Worm (Caenorhabditis elegans) whole organism, mixed stage, embryonic: ENCODE results near the gene gpa-12.

Experiments used
- M03D4.4 ChIP-seq: sonication (generic microtip); optimal IDR thresholded peaks from 2 replicates; lab custom pipeline; 2017; ENCODE audit warnings: mild to moderate bottlenecking, missing genetic modification characterization, missing compliant biosample characterization
- bed-3 ChIP-seq: fragments of 200-800 bp; sonication (Bioruptor generic); optimal IDR thresholded peaks from 3 replicates; lab custom pipeline; 2018; ENCODE audit warnings: mild to moderate bottlenecking, missing genetic modification characterization, moderate library complexity, missing compliant biosample characterization
- blmp-1 ChIP-seq: fragments of 150-350 bp; optimal IDR thresholded peaks from 2 replicates; lab custom pipeline; 2014; ENCODE audit warnings: missing biosample characterization, missing genetic modification characterization
- ceh-39 ChIP-seq: fragments of 150-350 bp; optimal IDR thresholded peaks from 2 replicates; lab custom pipeline; 2014; ENCODE audit warnings: missing biosample characterization, missing genetic modification characterization
- ceh-43 ChIP-seq: fragments of 200-800 bp; sonication (Bioruptor generic); optimal IDR thresholded peaks from 2 replicates; lab custom pipeline; 2018; ENCODE audit warnings: mild to moderate bottlenecking, missing genetic modification characterization, moderate library complexity, missing compliant biosample characterization
- ceh-83 ChIP-seq: fragments of 200-800 bp; sonication (Bioruptor generic); optimal IDR thresholded peaks from 2 replicates; lab custom pipeline; 2018; ENCODE audit warnings: mild to moderate bottlenecking, missing genetic modification characterization, missing compliant biosample characterization
- ces-1 ChIP-seq: fragments of 150-350 bp; optimal IDR thresholded peaks from 2 replicates; lab custom pipeline; 2014; ENCODE audit warnings: missing biosample characterization, missing genetic modification reagents, missing genetic modification characterization
- cnd-1 ChIP-seq: fragments of 200-800 bp; sonication (Bioruptor generic); optimal IDR thresholded peaks from 2 replicates; lab custom pipeline; 2018; ENCODE audit warnings: mild to moderate bottlenecking, missing genetic modification characterization, missing compliant biosample characterization
- drap-1 ChIP-seq: fragments of 200-800 bp; sonication (Bioruptor generic); optimal IDR thresholded peaks from 3 replicates; lab custom pipeline; 2018; ENCODE audit warnings: mild to moderate bottlenecking, missing genetic modification characterization, missing compliant biosample characterization
- elt-1 ChIP-seq: sonication (generic microtip); optimal IDR thresholded peaks from 2 replicates; lab custom pipeline; 2017; ENCODE audit warnings: missing genetic modification characterization, mild to moderate bottlenecking, missing compliant biosample characterization, antibody characterized with exemption, moderate library complexity, borderline replicate concordance; ENCODE audit not compliant: insufficient read depth
- elt-3 ChIP-seq: fragments of 150-350 bp; optimal IDR thresholded peaks from 2 replicates; lab custom pipeline; 2014; ENCODE audit warnings: missing biosample characterization, missing genetic modification characterization
- flh-1 ChIP-seq: fragments of 200-800 bp; sonication (Bioruptor generic); optimal IDR thresholded peaks from 2 replicates; lab custom pipeline; 2018; ENCODE audit warnings: mild to moderate bottlenecking, missing genetic modification characterization, moderate library complexity, missing compliant biosample characterization
- ham-2 ChIP-seq: fragments of 200-800 bp; sonication (Bioruptor generic); optimal IDR thresholded peaks from 2 replicates; lab custom pipeline; 2018; ENCODE audit warnings: mild to moderate bottlenecking, missing genetic modification characterization, missing compliant biosample characterization
- lin-13 ChIP-seq: fragments of 150-350 bp; optimal IDR thresholded peaks from 2 replicates; lab custom pipeline; 2014; ENCODE audit warnings: missing biosample characterization, missing genetic modification characterization
- lin-32 ChIP-seq: fragments of 200-800 bp; sonication (Bioruptor generic); optimal IDR thresholded peaks from 2 replicates; lab custom pipeline; 2018; ENCODE audit warnings: mild to moderate bottlenecking, missing genetic modification characterization, missing compliant biosample characterization
- mab-5 ChIP-seq: fragments of 150-350 bp; optimal IDR thresholded peaks from 2 replicates; lab custom pipeline; 2014; ENCODE audit warnings: missing biosample characterization, missing genetic modification characterization
- mep-1 ChIP-seq: fragments of 150-350 bp; optimal IDR thresholded peaks from 2 replicates; lab custom pipeline; 2017; ENCODE audit warnings: missing biosample characterization, missing genetic modification reagents, missing genetic modification characterization, inconsistent platforms
- mls-2 ChIP-seq: sonication (generic microtip); optimal IDR thresholded peaks from 2 replicates; lab custom pipeline; 2016; ENCODE audit warnings: mild to moderate bottlenecking, missing genetic modification characterization, moderate library complexity, missing compliant biosample characterization
- nhr-12 ChIP-seq: fragments of 150-350 bp; optimal IDR thresholded peaks from 2 replicates; lab custom pipeline; 2014; ENCODE audit warnings: missing biosample characterization, missing genetic modification characterization
- nhr-237 ChIP-seq: fragments of 150-350 bp; optimal IDR thresholded peaks from 2 replicates; lab custom pipeline; 2014; ENCODE audit warnings: missing biosample characterization, missing genetic modification characterization
- nhr-28 ChIP-seq: fragments of 150-350 bp; optimal IDR thresholded peaks from 2 replicates; lab custom pipeline; 2014; ENCODE audit warnings: missing biosample characterization, missing genetic modification characterization
- nhr-76 ChIP-seq: sonication (generic microtip); optimal IDR thresholded peaks from 2 replicates; lab custom pipeline; 2017; ENCODE audit warnings: missing biosample characterization, missing genetic modification characterization
- pha-4 ChIP-seq: fragments of 150-350 bp; optimal IDR thresholded peaks from 2 replicates; lab custom pipeline; 2018; ENCODE audit warnings: missing biosample characterization, missing genetic modification reagents, missing genetic modification characterization
- sem-2 ChIP-seq: fragments of 200-800 bp; sonication (Bioruptor generic); optimal IDR thresholded peaks from 2 replicates; lab custom pipeline; 2018; ENCODE audit warnings: mild to moderate bottlenecking, missing genetic modification characterization, missing compliant biosample characterization
- snpc-4 ChIP-seq: fragments of 150-350 bp; optimal IDR thresholded peaks from 2 replicates; lab custom pipeline; 2014; ENCODE audit warnings: missing biosample characterization, missing genetic modification characterization
- sptf-1 ChIP-seq: sonication (generic microtip); optimal IDR thresholded peaks from 2 replicates; lab custom pipeline; 2017; ENCODE audit warnings: mild to moderate bottlenecking, missing genetic modification characterization, moderate library complexity, missing compliant biosample characterization
- tbx-8 ChIP-seq: fragments of 200-800 bp; sonication (Bioruptor generic); optimal IDR thresholded peaks from 2 replicates; lab custom pipeline; 2018; ENCODE audit warnings: mild to moderate bottlenecking, missing genetic modification characterization, moderate library complexity, missing compliant biosample characterization
- unc-120 ChIP-seq: sonication (generic microtip); optimal IDR thresholded peaks from 2 replicates; lab custom pipeline; 2017; ENCODE audit warnings: missing genetic modification characterization, missing compliant biosample characterization; ENCODE audit not compliant: poor library complexity, severe bottlenecking
- unc-39 ChIP-seq: fragments of 150-350 bp; optimal IDR thresholded peaks from 2 replicates; lab custom pipeline; 2014; ENCODE audit warnings: missing biosample characterization, missing genetic modification characterization
- unc-62 ChIP-seq: fragments of 150-350 bp; optimal IDR thresholded peaks from 2 replicates; lab custom pipeline; 2014; ENCODE audit warnings: missing biosample characterization, missing genetic modification reagents, missing genetic modification characterization
- zip-8 ChIP-seq: fragments of 150-350 bp; optimal IDR thresholded peaks from 2 replicates; lab custom pipeline; 2014; ENCODE audit warnings: missing biosample characterization, missing genetic modification characterization
- ztf-11 ChIP-seq: fragments of 150-350 bp; optimal IDR thresholded peaks from 2 replicates; lab custom pipeline; 2014; ENCODE audit warnings: missing biosample characterization, missing genetic modification characterization

gpa-12 gene

DNA sequence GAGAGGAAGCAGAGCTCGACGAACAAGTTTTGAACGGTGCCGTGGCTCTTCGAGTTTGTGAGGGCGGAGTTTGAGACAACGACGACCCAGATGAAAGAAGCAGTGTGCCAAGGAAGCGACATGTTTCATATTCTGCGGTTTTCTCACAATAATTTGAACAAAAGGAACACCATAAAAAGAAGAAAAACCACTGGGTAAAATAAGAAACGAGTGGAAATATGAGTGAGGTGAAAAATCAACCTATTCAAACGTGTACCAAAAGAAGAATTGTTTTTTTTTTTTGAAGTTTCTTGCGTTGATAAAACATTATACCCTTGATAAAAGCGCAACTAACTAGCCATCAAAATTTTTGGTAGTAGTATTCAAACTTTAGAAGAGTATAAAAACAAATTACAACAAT lies 1.2 kb upstream of the gpa-12 start, which contains the start of gene lgc-4:
lgc-4 (minus strand) TSS at position 101 of the 400 bp plus-strand sequence.
- no peak for TF ChIP-seq ham-2 (GFP tag; lab: Kevin White, UChicago)
- no peak for TF ChIP-seq nhr-237 (tag; lab: Kevin White, UChicago)
- no peak for TF ChIP-seq ceh-43
- TF ChIP-seq M03D4.4 (tag; lab: Kevin White, UChicago), result no peak
- no peak for TF ChIP-seq blmp-1
- TF ChIP-seq elt-3 (tag; lab: Kevin White, UChicago), result no peak
- TF ChIP-seq ceh-39 (tag; lab: Kevin White, UChicago), result no peak
- no peak for TF ChIP-seq flh-1 (GFP tag; lab: Kevin White, UChicago)
- TF ChIP-seq snpc-4 (tag; lab: Kevin White, UChicago), result no peak
- TF ChIP-seq unc-39 (tag; lab: Kevin White, UChicago), result no peak
- TF ChIP-seq tbx-8, result no peak
- TF ChIP-seq, all 35 proteins: peak for 0

DNA sequence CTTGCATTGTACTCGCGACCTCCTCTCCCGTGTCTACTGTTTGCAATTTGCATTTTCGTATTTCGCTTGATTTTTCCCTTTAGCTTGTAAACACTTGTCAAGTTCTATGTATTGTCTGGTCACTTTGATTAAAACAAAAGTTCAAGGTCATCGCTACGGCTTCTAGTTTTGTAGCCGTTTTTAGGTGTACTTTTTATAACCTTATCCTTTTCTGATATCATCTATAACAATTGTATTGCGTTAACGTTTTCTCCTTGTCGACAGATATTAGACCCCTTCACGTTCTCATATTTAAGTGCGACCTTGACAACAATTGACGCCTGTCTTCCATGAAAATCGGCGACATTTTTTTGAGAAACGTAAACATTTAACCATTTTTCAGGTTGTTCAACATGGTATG lies 3.3 kb downstream of the gpa-12 start:
- no peak for TF ChIP-seq mab-5 (tag; lab: Kevin White, UChicago)
- no peak for TF ChIP-seq lin-13 (tag; lab: Kevin White, UChicago)
- TF ChIP-seq unc-120 (tag; lab: Kevin White, UChicago), result no peak
- no peak for TF ChIP-seq drap-1 (GFP tag; lab: Kevin White, UChicago)
- no peak for TF ChIP-seq ceh-83 (GFP tag; lab: Kevin White, UChicago)
- TF ChIP-seq nhr-12, result no peak
- no peak for TF ChIP-seq nhr-76
- no peak for TF ChIP-seq unc-62 (GFP tag; lab: Kevin White, UChicago)
- TF ChIP-seq tbx-8, result no peak
- TF ChIP-seq ztf-11, result no peak
- no peak for TF ChIP-seq bed-3 (GFP tag; lab: Kevin White, UChicago)
- no peak for TF ChIP-seq M03D4.4 (tag; lab: Kevin White, UChicago)
- TF ChIP-seq elt-3 (tag; lab: Kevin White, UChicago), result no peak
- no peak for TF ChIP-seq flh-1 (GFP tag; lab: Kevin White, UChicago)

DNA sequence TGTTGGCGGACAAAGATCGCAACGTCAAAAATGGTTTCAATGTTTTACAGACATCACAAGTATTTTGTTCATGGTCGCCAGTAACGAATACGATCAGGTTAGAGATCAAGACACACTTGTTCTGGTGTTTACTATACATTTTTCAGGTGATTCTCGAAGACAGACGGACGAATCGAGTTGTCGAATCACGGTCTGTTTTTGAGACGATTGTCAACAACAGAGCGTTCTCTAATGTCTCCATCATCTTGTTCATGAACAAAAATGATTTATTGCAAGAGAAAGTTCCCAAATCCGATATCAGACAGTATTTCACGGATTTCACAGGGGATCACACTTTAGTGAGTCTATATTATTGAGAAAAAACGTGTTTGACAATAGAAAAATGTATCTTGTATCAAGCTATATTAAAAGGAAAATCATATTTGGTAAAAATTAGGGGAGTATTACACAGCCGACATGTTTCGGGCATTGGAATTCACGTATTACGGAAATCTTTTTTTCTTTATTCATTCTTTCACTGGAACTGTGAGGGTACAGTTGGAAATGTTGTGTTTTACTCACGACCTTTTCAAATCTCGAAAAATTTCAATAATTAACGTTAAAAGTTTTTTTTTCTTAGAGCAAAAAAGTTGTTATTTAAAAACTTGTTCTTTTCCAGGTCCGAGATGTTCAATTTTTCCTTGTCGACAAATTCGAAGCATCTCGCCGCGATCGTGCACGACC lies 4.9 kb downstream of the gpa-12 start:
- TF ChIP-seq unc-39 (tag; lab: Kevin White, UChicago) (no peak), lin-13 (tag; lab: Kevin White, UChicago) (no peak), tbx-8 (no peak)

DNA sequence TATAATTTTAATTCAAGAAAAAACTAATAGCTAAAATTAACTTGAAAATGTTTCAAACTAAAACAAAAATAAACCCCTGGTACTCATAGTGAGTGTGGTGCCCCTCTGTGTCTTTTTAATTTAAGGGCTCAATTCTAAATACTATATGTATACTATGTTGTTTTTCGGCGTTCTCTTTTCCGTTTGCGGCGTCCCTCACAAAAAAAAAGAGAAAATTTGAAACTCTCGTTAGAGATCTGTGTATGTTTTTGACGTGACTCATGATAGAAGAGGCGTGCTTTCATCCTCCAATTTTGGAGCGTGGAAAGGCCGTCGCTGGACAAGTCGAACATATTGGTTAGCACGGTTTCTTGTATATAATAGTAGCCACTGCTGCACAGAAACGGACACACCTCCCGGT lies 8.1 kb downstream of the gpa-12 start, which contains the start of gene pes-8:
pes-8 (plus strand) TSS at position 301 of the 400 bp plus-strand sequence.
- TF ChIP-seq sem-2 (GFP tag; lab: Kevin White, UChicago) (no peak), lin-13 (tag; lab: Kevin White, UChicago) (no peak), ceh-43 (no peak), drap-1 (GFP tag; lab: Kevin White, UChicago) (no peak), nhr-28 (tag; lab: Kevin White, UChicago) (no peak), snpc-4 (tag; lab: Kevin White, UChicago) (no peak), pha-4 (tag; lab: Kevin White, UChicago) (no peak), cnd-1 (tag; lab: Kevin White, UChicago) (no peak), unc-62 (GFP tag; lab: Kevin White, UChicago) (no peak), zip-8 (tag; lab: Kevin White, UChicago) (no peak), mls-2 (tag; lab: Kevin White, UChicago) (no peak), blmp-1 (no peak), ceh-39 (tag; lab: Kevin White, UChicago) (no peak), nhr-237 (tag; lab: Kevin White, UChicago) (no peak), mab-5 (tag; lab: Kevin White, UChicago) (no peak)

DNA sequence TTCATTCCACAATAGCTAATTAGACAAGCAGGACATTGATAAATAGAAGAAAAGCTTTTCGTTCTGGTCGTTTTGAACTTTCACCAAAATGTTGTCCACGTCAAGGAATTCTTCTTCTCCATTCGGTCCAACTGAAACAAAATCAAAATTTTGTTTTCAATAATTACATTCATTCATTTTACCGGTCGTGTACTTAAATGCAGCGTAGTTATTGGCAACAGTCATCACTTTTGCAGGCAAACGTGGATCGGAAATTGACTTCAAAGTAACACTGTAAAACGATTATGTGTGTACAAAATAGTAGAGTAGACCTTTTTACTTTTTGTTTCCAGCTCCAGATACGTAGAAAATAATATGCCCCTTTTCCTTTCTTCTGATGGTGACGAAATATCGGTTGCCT lies 12.6 kb downstream of the gpa-12 start:
- no peak for TF ChIP-seq mep-1 (tag; lab: Kevin White, UChicago)
- no peak for TF ChIP-seq tbx-8
- TF ChIP-seq pha-4 (tag; lab: Kevin White, UChicago), result no peak
- TF ChIP-seq mls-2 (tag; lab: Kevin White, UChicago), result no peak
- TF ChIP-seq flh-1 (GFP tag; lab: Kevin White, UChicago), result no peak
- TF ChIP-seq nhr-28 (tag; lab: Kevin White, UChicago), result no peak
- TF ChIP-seq nhr-237 (tag; lab: Kevin White, UChicago), result no peak
- TF ChIP-seq ces-1 (GFP tag; lab: Kevin White, UChicago), result no peak
- TF ChIP-seq unc-62 (GFP tag; lab: Kevin White, UChicago), result no peak
- TF ChIP-seq sptf-1 (tag; lab: Kevin White, UChicago), result no peak
- no peak for TF ChIP-seq elt-1 (tag; lab: Kevin White, UChicago)
- TF ChIP-seq unc-120 (tag; lab: Kevin White, UChicago), result no peak
- TF ChIP-seq lin-32 (GFP tag; lab: Kevin White, UChicago), result no peak
- TF ChIP-seq snpc-4 (tag; lab: Kevin White, UChicago), result no peak
- no peak for TF ChIP-seq elt-3 (tag; lab: Kevin White, UChicago)
- no peak for TF ChIP-seq drap-1 (GFP tag; lab: Kevin White, UChicago)
- TF ChIP-seq mab-5 (tag; lab: Kevin White, UChicago), result no peak
- TF ChIP-seq, all 35 proteins: peak for 0
